Fruit fly (Drosophila melanogaster): ENCODE data around the gene Cubn.

Gene Cubn

DNA sequence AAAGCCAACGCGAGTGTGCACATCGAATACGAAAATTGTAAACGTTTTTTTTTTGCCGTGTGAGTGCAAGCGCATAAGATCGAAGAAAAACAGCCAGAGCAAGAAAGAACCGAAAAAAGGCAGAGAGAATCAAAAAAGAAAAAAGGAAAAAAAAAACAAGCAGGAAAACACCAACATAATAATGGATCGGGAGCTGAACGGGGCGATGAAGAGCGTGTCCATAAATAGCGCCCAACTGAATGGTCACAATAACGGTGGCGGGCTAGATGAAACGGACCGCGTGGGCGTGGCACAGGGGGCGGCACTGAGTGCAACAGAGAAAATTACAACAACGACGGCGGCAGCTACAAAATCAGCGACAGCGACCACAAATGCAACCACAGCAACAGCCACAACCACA is 14.9 kb upstream of the Cubn start (continued):
- TF ChIP-seq CG3032 (tag; optimal IDR thresholded peaks at IDR 0.05): no peak
- TF ChIP-seq Gug (GFP tag; IDR thresholded peaks at IDR 0.05): peak; percentile 48
- TF ChIP-seq Ets21C (GFP tag; optimal IDR thresholded peaks at IDR 0.05): no peak
- no peak for TF ChIP-seq CG10631 (GFP tag; optimal IDR thresholded peaks at IDR 0.05)
- peak; percentile 52 for TF ChIP-seq Lpt (GFP tag; optimal IDR thresholded peaks at IDR 0.05)
- peak; percentile 5 for TF ChIP-seq dac (GFP tag; optimal IDR thresholded peaks at IDR 0.05)
- peak; percentile 85 for TF ChIP-seq eg (GFP tag; IDR thresholded peaks at IDR 0.05)

DNA sequence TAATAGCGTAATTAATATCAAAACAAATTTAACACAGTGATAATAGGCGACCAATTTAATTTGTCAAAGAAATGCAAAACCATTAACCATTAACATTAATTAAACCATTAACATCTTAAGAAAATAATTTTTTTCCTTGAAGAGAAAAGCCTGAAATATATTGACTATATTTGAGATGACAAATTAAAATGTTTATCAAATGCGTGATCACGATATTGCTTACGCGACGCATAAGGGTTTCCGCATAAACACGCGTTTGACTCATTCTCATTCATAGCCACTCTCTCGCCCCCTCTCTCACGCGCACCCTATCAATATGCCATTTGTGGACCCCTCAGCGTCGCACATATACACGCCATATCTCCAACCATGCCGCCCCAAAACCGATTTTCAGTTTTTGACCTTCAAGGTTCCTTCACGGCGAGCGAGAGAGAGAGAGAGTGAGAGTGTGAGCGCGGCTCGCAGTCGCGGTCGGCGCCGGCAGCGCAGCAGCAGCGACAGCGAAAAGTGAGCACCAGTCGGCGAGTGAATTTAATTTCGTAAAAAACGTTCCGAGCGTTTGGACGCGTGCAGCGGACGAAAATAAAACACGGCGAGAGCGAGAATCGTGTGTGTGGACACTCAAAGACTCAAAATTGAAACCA is 14.4 kb upstream of the Cubn start, which contains the start of gene Hex-A:
TSS of gene Hex-A (plus strand) at position 317 of the 644 bp plus-strand sequence.
- TF ChIP-seq CG6854 (GFP tag; optimal IDR thresholded peaks at IDR 0.05) (peak; percentile 95), achi (GFP tag; optimal IDR thresholded peaks at IDR 0.05) (peak; percentile 95), Hr4 (GFP tag; optimal IDR thresholded peaks at IDR 0.05) (peak; percentile 89), Gug (GFP tag; IDR thresholded peaks at IDR 0.05) (peak; percentile 91), fd59A (GFP tag; optimal IDR thresholded peaks at IDR 0.05) (peak; percentile 99), CG15336 (GFP tag; IDR thresholded peaks at IDR 0.05) (peak; percentile 96), Ets21C (GFP tag; optimal IDR thresholded peaks at IDR 0.05) (peak; percentile 95), CG7368 (GFP tag; optimal IDR thresholded peaks at IDR 0.05) (peak; percentile 85), spab (GFP tag; optimal IDR thresholded peaks at IDR 0.05) (peak; percentile 94), Eip75B (GFP tag; optimal IDR thresholded peaks at IDR 0.05) (peak; percentile 98), Hr39 (GFP tag; optimal IDR thresholded peaks at IDR 0.05) (peak; percentile 95), Blimp-1 (GFP tag; optimal IDR thresholded peaks at IDR 0.05) (peak; percentile 93), CG9139 (GFP tag; optimal IDR thresholded peaks at IDR 0.05) (peak; percentile 96), CG11294 (GFP tag; IDR thresholded peaks at IDR 0.05) (peak; percentile 78), CG31627 (GFP tag; optimal IDR thresholded peaks at IDR 0.05) (peak; percentile 96), CG11902 (GFP tag; optimal IDR thresholded peaks at IDR 0.05) (peak; percentile 89), eg (GFP tag; IDR thresholded peaks at IDR 0.05) (peak; percentile 89), CG6792 (GFP tag; optimal IDR thresholded peaks at IDR 0.05) (peak; percentile 97), fkh (GFP tag; optimal IDR thresholded peaks at IDR 0.05) (peak; percentile 85), Ets96B (tag; optimal IDR thresholded peaks at IDR 0.05) (peak; percentile 98), Hr38 (GFP tag; optimal IDR thresholded peaks at IDR 0.05) (no peak), vri (GFP tag; optimal IDR thresholded peaks at IDR 0.05) (peak; percentile 92), ss (GFP tag; optimal IDR thresholded peaks at IDR 0.05) (peak; percentile 99), CG8632 (GFP tag; optimal IDR thresholded peaks at IDR 0.05) (peak; percentile 96), CG10669 (GFP tag; optimal IDR thresholded peaks at IDR 0.05) (peak; percentile 97), CG1621 (tag; optimal IDR thresholded peaks at IDR 0.05) (peak; percentile 94), Eip78C (GFP tag) (peak; percentile 99), CG3919 (GFP tag; optimal IDR thresholded peaks at IDR 0.05) (peak; percentile 96), Sox14 (GFP tag; optimal IDR thresholded peaks at IDR 0.05) (peak; percentile 97), dsx (GFP tag; optimal IDR thresholded peaks at IDR 0.05; ENCODE audit: poor library complexity, severe bottlenecking) (peak; percentile 97), cyc (GFP tag; optimal IDR thresholded peaks at IDR 0.05) (peak; percentile 94), CG3032 (tag; optimal IDR thresholded peaks at IDR 0.05) (peak; percentile 99), Lpt (GFP tag; optimal IDR thresholded peaks at IDR 0.05) (peak; percentile 87), svp (GFP tag) (peak; percentile 99), Eip93F (GFP tag; optimal IDR thresholded peaks at IDR 0.05) (peak; percentile 95), acj6 (GFP tag; optimal IDR thresholded peaks at IDR 0.05) (peak; percentile 94), Sox15 (GFP tag; optimal IDR thresholded peaks at IDR 0.05) (peak; percentile 89), Met (GFP tag; optimal IDR thresholded peaks at IDR 0.05) (peak; percentile 98), Smox (GFP tag; optimal IDR thresholded peaks at IDR 0.05) (peak; percentile 96), CG16779 (tag; optimal IDR thresholded peaks at IDR 0.05) (peak; percentile 96), topi (GFP tag; optimal IDR thresholded peaks at IDR 0.05) (peak; percentile 99), OdsH (GFP tag; optimal IDR thresholded peaks at IDR 0.05) (peak; percentile 92), CG8319 (GFP tag; optimal IDR thresholded peaks at IDR 0.05) (peak; percentile 92), CG6808 (GFP tag; optimal IDR thresholded peaks at IDR 0.05) (peak; percentile 98), lz (GFP tag; optimal IDR thresholded peaks at IDR 0.05) (peak; percentile 98), salr (GFP tag; optimal IDR thresholded peaks at IDR 0.05) (peak; percentile 94 to 95)
